Worm (Caenorhabditis elegans): Measurements from ENCODE around the gene Y60A3A.8.

ce11 chrV:19907365-19907764, 42.4 kb upstream of the Y60A3A.8 start, which contains the start of gene fars-2:
- TF ChIP-seq unc-62 (GFP tag; optimal IDR thresholded peaks at IDR 0.05 in 1 of 2) (no peak), unc-62 (tag; optimal IDR thresholded peaks at IDR 0.05) (no peak), madf-9 (GFP tag; conservative IDR thresholded peaks at IDR 0.05) (no peak), nhr-28 (tag; optimal IDR thresholded peaks at IDR 0.05) (no peak), fos-1 (tag; optimal IDR thresholded peaks at IDR 0.05) (no peak)

All from whole organism, L4 larva.